Fruit fly (Drosophila melanogaster): Measurements from ENCODE around the gene CG7394.
A peak's percentile ranks its signal among the peaks of the same experiment; 100 is the strongest.

The CG7394 gene

DNA sequence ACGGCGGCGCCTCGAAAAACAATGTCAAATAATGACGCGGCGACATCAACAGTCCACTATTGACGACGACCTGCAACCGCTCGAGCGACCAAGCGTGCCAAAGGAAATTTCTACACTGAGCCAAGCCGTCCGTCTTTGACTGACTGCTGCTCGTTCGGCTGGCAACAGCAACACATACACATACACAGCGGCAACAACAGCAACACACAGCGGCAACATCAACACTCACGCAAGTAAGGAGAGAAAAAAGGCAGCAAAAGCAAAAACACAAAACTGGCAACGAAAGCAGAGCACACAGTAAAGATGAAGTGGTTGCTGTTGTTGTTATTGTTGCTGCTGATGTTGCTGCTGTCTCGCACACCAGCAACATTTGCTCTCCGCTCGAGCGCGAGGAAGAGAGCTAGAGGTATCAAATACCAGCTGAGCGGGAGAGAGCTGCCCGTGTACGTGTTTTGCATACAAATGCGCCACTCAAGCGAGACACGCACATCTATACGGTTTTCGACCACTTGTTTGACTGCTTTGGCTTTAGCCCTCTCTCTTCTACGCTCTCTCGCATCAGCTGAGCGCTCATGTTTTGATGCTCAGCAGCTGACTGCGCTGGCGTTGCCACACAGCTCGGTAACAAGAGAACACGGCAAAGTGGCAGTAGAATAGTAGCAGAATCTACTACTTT, 8.7 kb upstream of the CG7394 start (continued):
- peak; percentile 6 for TF ChIP-seq Spps (tag; optimal IDR thresholded peaks at IDR 0.05)
- TF ChIP-seq sd (tag; optimal IDR thresholded peaks at IDR 0.05) = peak; percentile 57
- TF ChIP-seq Nf-YB (GFP tag; optimal IDR thresholded peaks at IDR 0.05) = peak; percentile 47
- TF ChIP-seq CG31365 (tag; optimal IDR thresholded peaks at IDR 0.05) = peak; percentile 32
- no peak for TF ChIP-seq CG14050 (GFP tag; IDR thresholded peaks at IDR 0.05)
- peak; percentile 79 to 97 for TF ChIP-seq crp (GFP tag; optimal IDR thresholded peaks at IDR 0.05)
- TF ChIP-seq Gug (GFP tag; IDR thresholded peaks at IDR 0.05) = no peak
- TF ChIP-seq CG7556 (GFP tag; optimal IDR thresholded peaks at IDR 0.05) = no peak
- TF ChIP-seq CG1233 (GFP tag; optimal IDR thresholded peaks at IDR 0.05) = no peak
- TF ChIP-seq CG30431 (GFP tag; optimal IDR thresholded peaks at IDR 0.05) = no peak
- TF ChIP-seq scrt (GFP tag; optimal IDR thresholded peaks at IDR 0.05) = peak; percentile 97
- peak; percentile 43; the same call in 2 of the 3 replicates for TF ChIP-seq gce (GFP tag; IDR thresholded peaks at IDR 0.05)
- TF ChIP-seq inv (GFP tag; IDR thresholded peaks at IDR 0.05; ENCODE audit: partially characterized antibody) = peak; percentile 23; the same call in 1 of the 2 replicates
- TF ChIP-seq CG16863 (GFP tag; optimal IDR thresholded peaks at IDR 0.05) = no peak
- TF ChIP-seq D19B (GFP tag; optimal IDR thresholded peaks at IDR 0.05) = no peak
- TF ChIP-seq CG5180 (GFP tag; optimal IDR thresholded peaks at IDR 0.05) = peak; percentile 75
- TF ChIP-seq CG2678 (tag; optimal IDR thresholded peaks at IDR 0.05) = peak; percentile 13
- TF ChIP-seq abd-A (tag; optimal IDR thresholded peaks at IDR 0.05) = peak; percentile 88
- TF ChIP-seq CG12744 (GFP tag; optimal IDR thresholded peaks at IDR 0.05) = no peak
- TF ChIP-seq CG10267 (tag; optimal IDR thresholded peaks at IDR 0.05) = peak; percentile 21
- no peak for TF ChIP-seq Chrac-16 (GFP tag; optimal IDR thresholded peaks at IDR 0.05)
- TF ChIP-seq psq (GFP tag; optimal IDR thresholded peaks at IDR 0.05) = peak; percentile 74
- TF ChIP-seq CG4707 (GFP tag; optimal IDR thresholded peaks at IDR 0.05) = no peak
- no peak for TF ChIP-seq CG11093 (GFP tag; IDR thresholded peaks at IDR 0.05)
- TF ChIP-seq Usf (GFP tag; optimal IDR thresholded peaks at IDR 0.05) = no peak
- TF ChIP-seq CG7357 (GFP tag; IDR thresholded peaks at IDR 0.05) = no peak
- no peak for TF ChIP-seq Lim3 (GFP tag; IDR thresholded peaks at IDR 0.05)
- TF ChIP-seq CG17186 (GFP tag; optimal IDR thresholded peaks at IDR 0.05) = no peak
- TF ChIP-seq vvl (GFP tag; IDR thresholded peaks at IDR 0.05) = peak; percentile 85; the same call in 1 of the 2 replicates
- no peak for TF ChIP-seq CG1832 (GFP tag; optimal IDR thresholded peaks at IDR 0.05)
- no peak for TF ChIP-seq CG10209 (GFP tag; optimal IDR thresholded peaks at IDR 0.05)
- TF ChIP-seq ranshi (GFP tag; IDR thresholded peaks at IDR 0.05) = no peak
- no peak for TF ChIP-seq Mes4 (GFP tag; optimal IDR thresholded peaks at IDR 0.05)
- TF ChIP-seq bowl (GFP tag; IDR thresholded peaks at IDR 0.05) = no peak
- no peak for TF ChIP-seq gem (tag; optimal IDR thresholded peaks at IDR 0.05)
- no peak for TF ChIP-seq trh (GFP tag; optimal IDR thresholded peaks at IDR 0.05)
- TF ChIP-seq tx (GFP tag; optimal IDR thresholded peaks at IDR 0.05) = no peak
- TF ChIP-seq CG3847 (GFP tag; IDR thresholded peaks at IDR 0.05) = no peak
- TF ChIP-seq ro (GFP tag; IDR thresholded peaks at IDR 0.05) = no peak
- no peak for TF ChIP-seq usp (GFP tag; optimal IDR thresholded peaks at IDR 0.05)
- no peak for TF ChIP-seq CG14441 (GFP tag; IDR thresholded peaks at IDR 0.05)
- TF ChIP-seq CG3726 (GFP tag; IDR thresholded peaks at IDR 0.05) = no peak
- TF ChIP-seq Xbp1 (GFP tag; optimal IDR thresholded peaks at IDR 0.05) = peak; percentile 15
- no peak for TF ChIP-seq CG15073 (GFP tag; optimal IDR thresholded peaks at IDR 0.05)
- no peak for TF ChIP-seq jing (GFP tag; optimal IDR thresholded peaks at IDR 0.05)
- TF ChIP-seq stc (GFP tag; IDR thresholded peaks at IDR 0.05) = no peak
- TF ChIP-seq CG8478 (optimal IDR thresholded peaks at IDR 0.05) = peak; percentile 93
- no peak for TF ChIP-seq eyg (GFP tag; optimal IDR thresholded peaks at IDR 0.05)
- TF ChIP-seq CG14710 (tag; optimal IDR thresholded peaks at IDR 0.05) = peak; percentile 3
- TF ChIP-seq Jarid2 (GFP tag; optimal IDR thresholded peaks at IDR 0.05) = peak; percentile 96
- TF ChIP-seq otp (GFP tag; IDR thresholded peaks at IDR 0.05) = peak; percentile 29; the same call in 1 of the 3 replicates

Measured in whole organism, embryonic.